Worm (Caenorhabditis elegans) whole organism, L4/young adult: ENCODE results near the gene egl-1.

Experiments used
- W03F9.2 ChIP-seq: fragments of 150-350 bp; optimal IDR thresholded peaks from 2 replicates; lab custom pipeline; 2014; ENCODE audit warnings: missing biosample characterization, missing genetic modification characterization
- dao-5 ChIP-seq: sonication (generic microtip); optimal IDR thresholded peaks from 2 replicates; lab custom pipeline; 2016; ENCODE audit warnings: missing genotype, missing genetic modification characterization, moderate library complexity, missing compliant biosample characterization
- him-1 ChIP-seq: sonication (generic microtip); optimal IDR thresholded peaks from 2 replicates; lab custom pipeline; 2016; ENCODE audit warnings: missing genotype, missing genetic modification reagents, missing genetic modification characterization, missing compliant biosample characterization

DNA sequence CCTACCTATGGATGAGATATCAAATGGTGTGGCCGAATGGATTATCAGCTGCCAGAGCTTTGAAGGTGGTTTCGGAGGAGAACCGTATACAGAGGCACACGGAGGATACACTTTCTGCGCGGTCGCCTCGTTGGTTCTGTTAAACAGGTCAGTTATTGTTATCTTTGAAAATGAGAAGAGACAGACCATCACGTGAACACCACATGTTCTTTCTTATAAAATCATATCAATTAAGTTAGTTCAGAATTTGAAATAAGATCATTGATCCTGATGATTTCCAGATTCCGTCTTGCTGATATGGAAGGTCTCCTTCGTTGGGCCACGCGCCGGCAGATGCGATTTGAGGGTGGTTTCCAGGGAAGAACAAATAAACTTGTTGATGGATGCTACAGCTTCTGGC lies 16.5 kb upstream of the egl-1 start:
- TF ChIP-seq dao-5 (tag; lab: Kevin White, UChicago), result no peak
- TF ChIP-seq him-1, result no peak
- no peak for TF ChIP-seq W03F9.2 (tag; lab: Kevin White, UChicago)
